Worm (Caenorhabditis elegans) whole organism, L1 larva: Measurements from ENCODE around the gene gcsh-1.

ENCODE experiments used
- ceh-8 ChIP-seq: fragments of 200-800 bp; sonication (Bioruptor generic); optimal IDR thresholded peaks from 2 replicates; lab custom pipeline; 2018; ENCODE audit warnings: mild to moderate bottlenecking, missing genetic modification characterization, moderate library complexity, missing compliant biosample characterization
- ceh-82 ChIP-seq, 3 experiments: fragments of 150-350 bp in 1 of 3; sonication (generic microtip) in 2 of 3; optimal IDR thresholded peaks; 2 replicates each; lab custom pipeline; 2014 to 2017; ENCODE audit warnings: missing biosample characterization in 3 of 3, missing genetic modification characterization in 3 of 3
- ces-1 ChIP-seq: fragments of 150-350 bp; optimal IDR thresholded peaks from 2 replicates; lab custom pipeline; 2014; ENCODE audit warnings: missing biosample characterization, missing genetic modification reagents, missing genetic modification characterization
- fkh-10 ChIP-seq: sonication (generic microtip); optimal IDR thresholded peaks from 2 replicates; lab custom pipeline; 2017; ENCODE audit warnings: missing biosample characterization, missing genetic modification reagents, missing genetic modification characterization
- lin-14 ChIP-seq: fragments of 200-800 bp; sonication (Bioruptor generic); optimal IDR thresholded peaks from 2 replicates; lab custom pipeline; 2018; ENCODE audit warnings: mild to moderate bottlenecking, missing genetic modification characterization, moderate library complexity, missing compliant biosample characterization
- lir-3 ChIP-seq: sonication (generic microtip); optimal IDR thresholded peaks from 2 replicates; lab custom pipeline; 2016; ENCODE audit warnings: mild to moderate bottlenecking, missing genetic modification characterization, moderate library complexity, missing compliant biosample characterization; ENCODE audit not compliant: poor library complexity
- nhr-237 ChIP-seq: fragments of 150-350 bp; optimal IDR thresholded peaks from 2 replicates; lab custom pipeline; 2014; ENCODE audit warnings: missing biosample characterization, missing genetic modification characterization
- pag-3 ChIP-seq: sonication (generic microtip); optimal IDR thresholded peaks from 2 replicates; lab custom pipeline; 2017; ENCODE audit warnings: missing genetic modification characterization, mild to moderate bottlenecking, missing compliant biosample characterization, antibody characterized with exemption, borderline replicate concordance; ENCODE audit not compliant: insufficient read depth
- unc-130 ChIP-seq: fragments of 150-350 bp; optimal IDR thresholded peaks from 2 replicates; lab custom pipeline; 2017; ENCODE audit warnings: missing biosample characterization, missing genetic modification characterization, inconsistent platforms

DNA sequence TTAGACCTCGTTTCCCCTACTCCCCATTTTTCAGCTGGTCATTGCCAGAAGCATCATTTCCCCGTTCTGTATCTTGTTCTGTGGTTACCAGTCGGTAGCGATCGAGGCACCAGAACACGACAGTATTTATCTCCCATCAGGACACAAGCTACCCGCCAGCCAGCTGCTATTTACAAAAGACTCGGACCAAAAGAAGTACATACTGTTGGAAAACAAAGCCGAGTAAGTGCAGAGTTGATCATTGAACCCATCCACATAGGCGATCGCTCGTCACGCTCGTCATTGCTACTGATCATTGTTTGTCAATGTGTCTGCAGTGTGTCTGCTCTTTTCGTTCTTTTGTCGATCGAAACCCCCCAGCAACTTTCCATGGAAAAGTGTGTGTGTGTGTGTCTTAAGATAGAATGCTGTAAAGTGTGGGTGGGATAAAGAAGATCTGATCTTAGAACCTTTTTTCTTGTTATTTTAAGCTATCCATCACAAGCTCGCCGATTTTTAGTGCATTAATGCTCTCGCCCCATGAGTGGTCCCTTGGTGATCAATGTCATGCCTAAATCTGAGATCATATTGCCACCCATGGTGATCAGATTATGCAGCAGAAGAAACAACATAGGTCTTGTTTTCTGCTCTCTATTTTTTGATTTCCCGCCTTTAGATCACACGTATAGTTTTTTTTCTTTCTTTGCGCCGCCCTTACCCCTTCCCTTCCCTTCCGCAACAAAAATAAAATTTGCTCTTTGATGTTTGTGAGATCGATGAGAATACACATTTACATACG, 44.8 kb upstream of the gcsh-1 start:
- no peak for TF ChIP-seq ceh-82 (tag; optimal IDR thresholded peaks at IDR 0.05; lab: Kevin White, UChicago)
- TF ChIP-seq unc-130 = no peak
- TF ChIP-seq nhr-237 (tag; lab: Kevin White, UChicago) = no peak
- no peak for TF ChIP-seq lir-3 (tag; lab: Kevin White, UChicago)
- no peak for TF ChIP-seq fkh-10 (GFP tag; lab: Kevin White, UChicago)
- no peak for TF ChIP-seq lin-14 (GFP tag; lab: Kevin White, UChicago)
- no peak for TF ChIP-seq ceh-8
- no peak for TF ChIP-seq pag-3 (tag; lab: Kevin White, UChicago)
- TF ChIP-seq ces-1 (GFP tag; lab: Kevin White, UChicago) = no peak
